Fruit fly (Drosophila melanogaster): ENCODE measurements around the gene CG14984.
A peak's percentile ranks its signal among the peaks of the same experiment; 100 is the strongest.

CG14984 gene

DNA sequence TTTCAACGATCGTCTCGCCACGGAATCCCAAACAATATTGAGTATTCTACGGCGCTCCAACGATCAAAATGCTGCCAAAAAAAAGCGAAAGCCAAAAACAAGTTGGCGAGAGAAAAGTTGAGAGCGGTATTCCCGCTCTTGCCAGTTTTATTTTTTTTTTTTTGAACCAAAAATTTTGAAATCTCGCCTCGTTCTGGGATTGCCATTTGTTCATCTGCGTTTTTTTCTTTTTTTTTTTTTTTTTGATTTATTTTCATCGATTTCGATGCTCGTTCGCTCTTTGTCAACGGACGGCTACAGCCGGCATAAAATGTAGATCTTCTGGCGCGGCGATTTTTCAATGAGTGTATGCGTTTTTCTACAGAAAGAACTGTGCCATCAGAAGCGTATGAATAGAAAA, 18.8 kb downstream of the CG14984 start:
- TF ChIP-seq fd96Ca (GFP tag; IDR thresholded peaks at IDR 0.05), result peak; percentile 58; the same call in 2 of the 3 replicates
- TF ChIP-seq rn (GFP tag; IDR thresholded peaks at IDR 0.05), result no peak
- TF ChIP-seq Ets98B (GFP tag; IDR thresholded peaks at IDR 0.05), result peak; percentile 76
- TF ChIP-seq CG15710 (tag; optimal IDR thresholded peaks at IDR 0.05), result no peak
- TF ChIP-seq Pif1A (GFP tag; optimal IDR thresholded peaks at IDR 0.05), result peak; percentile 52
- peak; percentile 66; the same call in 2 of the 3 replicates for TF ChIP-seq CG4496 (GFP tag; IDR thresholded peaks at IDR 0.05)
- TF ChIP-seq D1 (tag; optimal IDR thresholded peaks at IDR 0.05), result no peak
- peak; percentile 53 for TF ChIP-seq CG32121 (GFP tag; IDR thresholded peaks at IDR 0.05)
- TF ChIP-seq CG13204 (GFP tag; optimal IDR thresholded peaks at IDR 0.05), result no peak
- peak; percentile 9 for TF ChIP-seq CG14655 (GFP tag; optimal IDR thresholded peaks at IDR 0.05)
- no peak for TF ChIP-seq Snoo (tag; optimal IDR thresholded peaks at IDR 0.05)
- TF ChIP-seq CG9948 (tag; optimal IDR thresholded peaks at IDR 0.05), result no peak
- TF ChIP-seq CG8159 (tag; optimal IDR thresholded peaks at IDR 0.05), result no peak
- TF ChIP-seq CG10348 (GFP tag; IDR thresholded peaks at IDR 0.05), result no peak
- no peak for TF ChIP-seq EcR (GFP tag; optimal IDR thresholded peaks at IDR 0.05)
- TF ChIP-seq CG17806 (tag; optimal IDR thresholded peaks at IDR 0.05), result no peak
- TF ChIP-seq CG34367 (tag; optimal IDR thresholded peaks at IDR 0.05), result no peak
- TF ChIP-seq gl (tag; optimal IDR thresholded peaks at IDR 0.05), result no peak
- TF ChIP-seq Pif1B (GFP tag; optimal IDR thresholded peaks at IDR 0.05), result no peak
- TF ChIP-seq CG12605 (GFP tag; IDR thresholded peaks at IDR 0.05), result peak; percentile 88
- no peak for TF ChIP-seq CG8301 (tag; optimal IDR thresholded peaks at IDR 0.05)

DNA sequence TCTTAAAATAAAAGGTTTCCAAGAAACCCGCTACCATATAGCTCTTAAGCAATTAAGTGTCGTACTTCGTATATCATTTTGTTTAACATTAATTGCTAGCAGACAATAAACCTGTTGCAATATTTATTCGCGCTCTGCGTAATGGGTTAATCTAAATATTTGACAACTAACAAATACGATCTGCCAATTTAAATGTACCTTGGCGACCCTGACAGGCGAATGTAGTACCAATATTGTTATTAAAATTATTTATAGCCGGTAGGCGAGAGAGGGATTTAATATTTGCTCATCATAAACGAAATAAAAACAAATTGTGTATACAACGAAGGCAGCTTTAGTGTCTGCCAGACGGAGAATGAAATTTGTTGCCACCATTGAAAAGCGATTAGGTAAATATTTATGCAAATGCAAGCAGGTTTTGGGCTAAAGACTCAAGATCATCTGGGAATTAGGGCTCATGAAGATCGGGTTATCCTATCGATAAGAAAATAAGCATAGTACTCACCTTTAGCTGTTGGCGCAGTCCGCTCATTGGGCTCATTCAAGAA, 19.5 kb downstream of the CG14984 start:
- TF ChIP-seq CG10348 (GFP tag; IDR thresholded peaks at IDR 0.05), result no peak
- no peak for TF ChIP-seq Snoo (tag; optimal IDR thresholded peaks at IDR 0.05)
- TF ChIP-seq CG14655 (GFP tag; optimal IDR thresholded peaks at IDR 0.05), result no peak
- no peak for TF ChIP-seq EcR (GFP tag; optimal IDR thresholded peaks at IDR 0.05)
- no peak for TF ChIP-seq CG8159 (tag; optimal IDR thresholded peaks at IDR 0.05)
- no peak for TF ChIP-seq CG9948 (tag; optimal IDR thresholded peaks at IDR 0.05)
- TF ChIP-seq CG32121 (GFP tag; IDR thresholded peaks at IDR 0.05), result no peak
- no peak for TF ChIP-seq CG12605 (GFP tag; IDR thresholded peaks at IDR 0.05)
- no peak for TF ChIP-seq Pif1B (GFP tag; optimal IDR thresholded peaks at IDR 0.05)
- no peak for TF ChIP-seq gl (tag; optimal IDR thresholded peaks at IDR 0.05)
- TF ChIP-seq Ets98B (GFP tag; IDR thresholded peaks at IDR 0.05), result no peak
- no peak for TF ChIP-seq CG17806 (tag; optimal IDR thresholded peaks at IDR 0.05)
- no peak for TF ChIP-seq CG13204 (GFP tag; optimal IDR thresholded peaks at IDR 0.05)
- TF ChIP-seq fd96Ca (GFP tag; IDR thresholded peaks at IDR 0.05), result no peak
- no peak for TF ChIP-seq CG34367 (tag; optimal IDR thresholded peaks at IDR 0.05)
- TF ChIP-seq D1 (tag; optimal IDR thresholded peaks at IDR 0.05), result no peak

DNA sequence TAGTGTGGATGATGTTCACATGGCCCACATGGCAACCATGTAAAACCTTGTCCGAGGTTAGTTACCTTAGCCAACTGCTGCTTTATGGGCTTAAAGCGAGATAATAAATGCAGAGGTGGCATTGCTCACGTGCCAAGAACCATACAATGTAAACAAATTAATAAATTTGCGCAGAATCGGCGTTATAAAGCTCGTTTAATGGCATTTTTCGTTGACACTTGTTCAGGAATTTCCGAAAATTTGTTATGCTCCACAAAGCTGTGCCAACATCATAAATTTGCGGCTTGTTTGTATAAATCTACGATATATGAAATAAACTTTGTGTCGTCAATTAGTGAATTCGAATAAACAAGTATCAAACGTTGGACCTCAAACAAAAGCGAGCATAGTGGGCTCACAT, 20.6 kb downstream of the CG14984 start:
- TF ChIP-seq CG32121 (GFP tag; IDR thresholded peaks at IDR 0.05) (no peak), Pif1B (GFP tag; optimal IDR thresholded peaks at IDR 0.05) (no peak), CG4496 (GFP tag; IDR thresholded peaks at IDR 0.05) (no peak), CG15710 (tag; optimal IDR thresholded peaks at IDR 0.05) (no peak), Ets98B (GFP tag; IDR thresholded peaks at IDR 0.05) (no peak), CG12605 (GFP tag; IDR thresholded peaks at IDR 0.05) (no peak)

DNA sequence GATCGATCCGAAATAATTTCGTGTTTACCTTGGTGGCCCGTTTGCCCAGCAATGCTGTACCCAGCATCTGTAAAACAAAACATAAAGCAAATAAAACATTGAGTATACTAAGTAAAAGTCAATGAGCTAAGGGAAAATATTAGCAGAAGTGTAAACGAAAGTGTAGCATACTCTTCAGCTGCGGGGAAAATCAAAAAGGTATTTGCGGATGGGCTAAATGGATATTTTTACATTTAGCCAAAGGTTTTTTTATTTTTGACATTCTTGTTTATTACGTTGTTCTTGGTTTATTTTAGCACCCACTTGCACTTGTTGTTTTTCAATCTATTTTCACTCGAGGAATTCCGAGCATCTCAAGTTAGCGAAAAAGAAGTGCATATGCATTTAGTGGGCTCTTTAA, 21.4 kb downstream of the CG14984 start:
- TF ChIP-seq Ets98B (GFP tag; IDR thresholded peaks at IDR 0.05), result no peak
- TF ChIP-seq CG4496 (GFP tag; IDR thresholded peaks at IDR 0.05), result 0 out of 3 replicates have a peak, but pooled peaks have one; percentile 52
- peak; percentile 53 for TF ChIP-seq CG32121 (GFP tag; IDR thresholded peaks at IDR 0.05)
- no peak for TF ChIP-seq CG8159 (tag; optimal IDR thresholded peaks at IDR 0.05)
- TF ChIP-seq EcR (GFP tag; optimal IDR thresholded peaks at IDR 0.05), result peak; percentile 3
- no peak for TF ChIP-seq CG34367 (tag; optimal IDR thresholded peaks at IDR 0.05)
- no peak for TF ChIP-seq CG17806 (tag; optimal IDR thresholded peaks at IDR 0.05)
- TF ChIP-seq CG12605 (GFP tag; IDR thresholded peaks at IDR 0.05), result no peak

DNA sequence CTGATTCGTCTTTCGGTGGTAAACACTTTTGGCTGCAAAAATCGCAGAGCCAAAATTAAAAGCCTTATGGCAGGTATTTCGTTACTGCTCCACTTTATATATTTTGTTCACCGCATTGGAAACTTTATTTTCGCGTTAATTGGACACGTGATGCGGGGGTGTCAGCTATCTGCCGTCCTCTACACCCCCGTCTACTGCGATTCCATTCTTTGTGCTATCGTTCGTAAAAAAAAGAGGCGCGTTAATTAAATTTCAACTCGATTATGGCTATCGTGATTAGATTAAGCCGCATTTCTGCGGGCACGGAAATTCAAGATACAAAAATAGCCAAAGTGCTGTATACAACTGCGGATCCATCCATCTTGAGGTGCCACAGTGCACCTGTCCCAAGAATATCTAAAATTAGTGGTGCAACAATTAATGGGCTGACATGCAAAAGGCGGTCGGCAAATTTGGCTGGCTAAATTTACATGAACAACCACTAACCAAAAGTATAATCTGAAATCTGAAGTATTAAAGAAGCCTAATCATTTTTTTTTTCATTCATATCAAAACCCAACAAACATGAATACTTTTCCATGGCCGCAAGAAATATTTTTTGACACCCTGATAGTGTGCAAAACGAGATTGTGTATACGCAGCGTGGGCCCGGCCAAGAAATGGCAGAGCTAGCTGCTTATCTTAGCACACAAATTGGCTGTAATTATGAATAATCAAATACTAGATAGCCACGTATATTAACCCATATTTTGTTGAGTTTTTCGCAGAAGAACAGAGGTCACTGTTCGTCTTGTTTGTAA, 22.2 kb downstream of the CG14984 start:
- TF ChIP-seq CG4496 (GFP tag; IDR thresholded peaks at IDR 0.05) (no peak), CG13204 (GFP tag; optimal IDR thresholded peaks at IDR 0.05) (no peak), CG8159 (tag; optimal IDR thresholded peaks at IDR 0.05) (no peak), rn (GFP tag; IDR thresholded peaks at IDR 0.05) (no peak), Pif1B (GFP tag; optimal IDR thresholded peaks at IDR 0.05) (no peak), CG14655 (GFP tag; optimal IDR thresholded peaks at IDR 0.05) (no peak), Pif1A (GFP tag; optimal IDR thresholded peaks at IDR 0.05) (no peak), gl (tag; optimal IDR thresholded peaks at IDR 0.05) (no peak), CG12605 (GFP tag; IDR thresholded peaks at IDR 0.05) (no peak), CG9948 (tag; optimal IDR thresholded peaks at IDR 0.05) (no peak), fd96Ca (GFP tag; IDR thresholded peaks at IDR 0.05) (no peak)

Data from whole organism, pupa.